Fruit fly (Drosophila melanogaster) ovary, adult (tissue): ENCODE measurements around the gene ds.

ENCODE experiments used
- CG17801 ChIP-seq: fragments of 200-800 bp; optimal IDR thresholded peaks from 2 replicates; lab custom pipeline; 2019; ENCODE audit warnings: missing biosample characterization, mild to moderate bottlenecking, missing genetic modification characterization, moderate library complexity; ENCODE audit not compliant: partially characterized antibody

Gene ds

dm6 chr2L:714747-715488, at the start of gene ds:
Gene ds (minus strand): TSS chr2L:714983.
- no peak for TF ChIP-seq CG17801 (GFP tag; lab: Kevin White, UChicago)

- no peak for TF ChIP-seq CG17801 (GFP tag; lab: Kevin White, UChicago)
Observed at dm6 chr2L:750299-750698, 35.5 kb upstream of the ds start.

dm6 chr2L:749645-750044, 34.9 kb upstream of the ds start, which contains the start of gene GABA-B-R3:
Gene GABA-B-R3 (plus strand): TSS chr2L:749945.
- TF ChIP-seq CG17801 (GFP tag; lab: Kevin White, UChicago): no peak

DNA sequence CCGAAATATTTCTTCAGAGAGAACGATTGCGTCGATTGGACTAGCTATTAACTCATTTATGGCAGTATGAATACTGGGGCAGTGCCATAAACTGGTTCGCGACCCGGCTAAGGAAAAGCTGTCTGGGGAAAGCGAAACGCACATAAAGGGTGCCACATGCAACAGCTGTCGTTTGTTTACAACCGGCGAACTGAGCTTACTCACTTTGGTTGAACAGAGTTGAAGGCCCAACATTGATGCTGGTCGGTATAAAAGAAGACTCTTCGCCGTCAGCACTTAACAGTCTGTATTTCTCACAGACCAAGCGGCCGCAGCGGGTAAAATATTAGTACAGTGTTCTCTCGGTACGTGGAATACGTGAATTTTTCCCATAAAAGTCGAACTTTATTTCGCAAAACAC, 31.0 kb upstream of the ds start:
- TF ChIP-seq CG17801 (GFP tag; lab: Kevin White, UChicago): no peak

DNA sequence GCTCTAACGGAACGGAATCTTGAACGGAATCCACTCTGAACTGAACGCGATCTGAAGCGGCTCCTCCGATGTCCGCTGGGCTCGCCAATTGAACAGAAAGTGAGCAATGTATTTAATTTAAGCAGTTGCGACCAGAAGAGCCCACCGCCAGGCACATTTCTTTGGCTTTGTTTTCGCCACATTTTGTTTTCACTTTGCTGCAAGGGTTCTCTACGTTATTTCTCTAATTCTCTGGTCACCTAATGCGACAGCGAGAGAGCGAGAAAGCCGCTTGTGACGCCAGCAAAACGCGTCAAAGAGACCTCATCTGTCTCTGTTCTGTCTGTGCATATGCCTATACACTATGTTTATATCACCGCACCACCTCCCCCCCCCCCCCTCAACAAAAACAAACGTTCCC, 29.5 kb upstream of the ds start, which contains the start of gene Eaat2:
TSS of gene Eaat2 (minus strand) at position 101 of the 400 bp plus-strand sequence.
- no peak for TF ChIP-seq CG17801 (GFP tag; lab: Kevin White, UChicago)

dm6 chr2L:740031-740430, 25.2 kb upstream of the ds start:
- TF ChIP-seq CG17801 (GFP tag; lab: Kevin White, UChicago): no peak

DNA sequence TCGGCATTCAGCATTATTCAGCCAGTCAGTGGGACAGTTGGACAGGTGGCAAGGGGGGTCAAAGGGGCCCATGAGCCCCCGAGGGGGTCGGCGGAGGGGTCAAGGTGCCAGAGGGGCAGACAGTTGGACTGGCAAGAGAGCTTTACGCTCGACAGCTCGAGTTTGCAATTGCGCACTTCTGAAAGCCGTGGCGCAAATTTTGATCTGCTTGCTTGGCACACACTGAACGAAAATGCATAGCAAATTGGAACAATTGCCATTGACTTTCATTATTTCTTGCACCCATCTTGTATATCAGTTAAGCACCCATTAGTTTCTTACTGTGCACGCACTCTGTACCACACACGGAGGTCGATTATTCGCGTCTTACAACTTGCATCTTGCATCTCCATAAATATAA, 21.0 kb upstream of the ds start:
- TF ChIP-seq CG17801 (GFP tag; lab: Kevin White, UChicago): no peak

- TF ChIP-seq CG17801 (GFP tag; lab: Kevin White, UChicago): no peak
Observed at dm6 chr2L:734120-734519, 19.3 kb upstream of the ds start.

- no peak for TF ChIP-seq CG17801 (GFP tag; lab: Kevin White, UChicago)
Observed at dm6 chr2L:732105-732504, 17.3 kb upstream of the ds start.

DNA sequence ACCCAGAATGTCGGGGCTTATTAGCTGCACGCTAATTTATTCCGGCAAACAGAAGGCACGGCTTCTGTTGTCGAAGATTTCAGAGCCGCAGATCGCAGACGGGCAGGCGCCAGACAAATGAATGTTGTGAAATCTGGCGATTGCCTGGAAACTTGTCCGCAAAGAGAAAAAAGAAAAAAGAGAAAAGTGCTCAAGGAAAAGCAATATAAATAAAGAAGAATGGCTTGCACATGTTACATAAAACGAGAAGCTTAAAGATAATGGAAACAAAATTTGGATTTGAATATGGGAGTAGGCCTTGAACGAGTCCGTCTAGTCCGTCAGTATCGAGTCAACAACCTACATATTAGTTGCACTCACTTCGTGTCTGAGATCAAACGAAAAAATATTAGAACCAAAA, 13.3 kb upstream of the ds start, which contains the start of gene Hsp60B:
TSS of gene Hsp60B (plus strand) at position 301 of the 400 bp plus-strand sequence.
- no peak for TF ChIP-seq CG17801 (GFP tag; lab: Kevin White, UChicago)

dm6 chr2L:724746-725145, 10.0 kb upstream of the ds start:
- no peak for TF ChIP-seq CG17801 (GFP tag; lab: Kevin White, UChicago)

dm6 chr2L:723799-724531, 9.2 kb upstream of the ds start:
- no peak for TF ChIP-seq CG17801 (GFP tag; lab: Kevin White, UChicago)

dm6 chr2L:722912-723311, 8.1 kb upstream of the ds start:
- TF ChIP-seq CG17801 (GFP tag; lab: Kevin White, UChicago): no peak

- no peak for TF ChIP-seq CG17801 (GFP tag; lab: Kevin White, UChicago)
Observed at dm6 chr2L:721757-722156, 7.0 kb upstream of the ds start.

- no peak for TF ChIP-seq CG17801 (GFP tag; lab: Kevin White, UChicago)
Observed at dm6 chr2L:718280-718871, 3.6 kb upstream of the ds start.
